Worm (Caenorhabditis elegans) whole organism, L4/young adult: ENCODE data around the gene isp-1.

ENCODE experiments used
- dao-5 ChIP-seq: sonication (generic microtip); optimal IDR thresholded peaks from 2 replicates; lab custom pipeline; 2016; ENCODE audit warnings: missing genotype, missing genetic modification characterization, moderate library complexity, missing compliant biosample characterization
- him-1 ChIP-seq: sonication (generic microtip); optimal IDR thresholded peaks from 2 replicates; lab custom pipeline; 2016; ENCODE audit warnings: missing genotype, missing genetic modification reagents, missing genetic modification characterization, missing compliant biosample characterization

ce11 chrIV:8165950-8166349 is 30.1 kb upstream of the isp-1 start, which contains the start of gene B0218.7:
- TF ChIP-seq him-1: no peak
- TF ChIP-seq dao-5 (tag; lab: Kevin White, UChicago): no peak
